Worm (Caenorhabditis elegans) whole organism, late embryonic: ENCODE results near the gene mcm-3AP.

ENCODE experiments used
- ama-1 ChIP-seq: fragments of 150-350 bp; optimal IDR thresholded peaks from 2 replicates; lab custom pipeline; 2014
- ceh-9 ChIP-seq: sonication (generic microtip); optimal IDR thresholded peaks from 2 replicates; lab custom pipeline; 2016; ENCODE audit warnings: mild to moderate bottlenecking, missing genetic modification characterization, inconsistent platforms, missing compliant biosample characterization
- elt-2 ChIP-seq: sonication (generic microtip); optimal IDR thresholded peaks from 2 replicates; lab custom pipeline; 2016; ENCODE audit warnings: missing genetic modification reagents, missing genetic modification characterization, missing compliant biosample characterization
- sdc-2 ChIP-seq: sonication (generic microtip); optimal IDR thresholded peaks from 2 replicates; lab custom pipeline; 2016; ENCODE audit warnings: missing genotype, missing genetic modification characterization, missing compliant biosample characterization
- sox-4 ChIP-seq: sonication (generic microtip); optimal IDR thresholded peaks from 2 replicates; lab custom pipeline; 2017; ENCODE audit warnings: mild to moderate bottlenecking, missing genetic modification characterization, inconsistent platforms, missing compliant biosample characterization

ce11 chrIV:8000763-8001162 lies 52.3 kb downstream of the mcm-3AP start:
- TF ChIP-seq sdc-2 (tag; lab: Kevin White, UChicago) (no peak), sox-4 (tag; lab: Kevin White, UChicago) (no peak), ama-1 (lab: Kevin White, UChicago) (no peak), ceh-9 (tag; lab: Kevin White, UChicago) (no peak), elt-2 (tag; lab: Kevin White, UChicago) (no peak)
